Worm (Caenorhabditis elegans) whole organism, L4 larva: ENCODE measurements around the gene ttc-4.

Experiments used
- F26F4.8 ChIP-seq: fragments of 200-800 bp; sonication (Bioruptor generic); conservative IDR thresholded peaks from 2 replicates; pipeline ENCODE4 v1.3.6; 2022; ENCODE audit warnings: missing genetic modification characterization, missing compliant biosample characterization
- F37D6.2 ChIP-seq: sonication (generic microtip); optimal IDR thresholded peaks from 2 replicates; lab custom pipeline; 2016; ENCODE audit warnings: mild to moderate bottlenecking, missing genetic modification characterization, missing compliant biosample characterization
- T26A8.4 ChIP-seq: fragments of 200-800 bp; sonication (Bioruptor generic); IDR thresholded peaks from 2 replicates; pipeline ENCODE4 v1.3.6; 2022; ENCODE audit warnings: missing genetic modification characterization, missing compliant biosample characterization
- Y48G9A.11 ChIP-seq: fragments of 200-800 bp; sonication (Bioruptor generic); IDR thresholded peaks from 2 replicates; pipeline ENCODE4 v1.3.6; 2022; ENCODE audit warnings: missing genetic modification reagents, missing genetic modification characterization, missing compliant biosample characterization
- Y75B8A.6 ChIP-seq: fragments of 200-800 bp; sonication (Bioruptor generic); IDR thresholded peaks from 2 replicates; pipeline ENCODE4 v1.3.6; 2022; ENCODE audit warnings: missing genetic modification reagents, missing genetic modification characterization, missing compliant biosample characterization
- aly-2 ChIP-seq: sonication (generic microtip); optimal IDR thresholded peaks from 2 replicates; lab custom pipeline; 2018; ENCODE audit warnings: missing biosample characterization, missing genetic modification characterization
- ama-1 ChIP-seq: fragments of 150-350 bp; optimal IDR thresholded peaks from 2 replicates; lab custom pipeline; 2014; ENCODE audit warnings: inconsistent platforms, mixed read lengths
- ctbp-1 ChIP-seq: fragments of 200-800 bp; sonication (Bioruptor generic); IDR thresholded peaks from 2 replicates; pipeline ENCODE4 v1.3.6; 2022; ENCODE audit warnings: missing genetic modification reagents, missing genetic modification characterization, missing compliant biosample characterization
- daf-12 ChIP-seq: fragments of 150-350 bp; optimal IDR thresholded peaks from 2 replicates; lab custom pipeline; 2014; ENCODE audit warnings: missing biosample characterization, missing genetic modification reagents, missing genetic modification characterization
- daf-16 ChIP-seq, 3 experiments: sonication (generic microtip); optimal IDR thresholded peaks; 2 replicates each; lab custom pipeline; 2016 to 2017; ENCODE audit warnings: missing genetic modification characterization in 3 of 3, missing genetic modification reagents in 3 of 3, mild to moderate bottlenecking in 2 of 3, missing compliant biosample characterization in 2 of 3, missing biosample characterization in 1 of 3, moderate library complexity in 1 of 3
- daf-19 ChIP-seq: fragments of 200-800 bp; sonication (Bioruptor generic); conservative IDR thresholded peaks from 2 replicates; pipeline ENCODE4 v1.3.6; 2022; ENCODE audit warnings: missing genetic modification characterization, missing compliant biosample characterization
- dmd-6 ChIP-seq: fragments of 200-800 bp; sonication (Bioruptor generic); IDR thresholded peaks from 2 replicates; pipeline ENCODE4 v1.3.6; 2022; ENCODE audit warnings: missing genetic modification reagents, missing genetic modification characterization, missing compliant biosample characterization
- dmd-9 ChIP-seq: fragments of 200-800 bp; sonication (Bioruptor generic); IDR thresholded peaks from 2 replicates; pipeline ENCODE4 v1.3.6; 2022; ENCODE audit warnings: missing genetic modification reagents, missing genetic modification characterization, missing compliant biosample characterization
- dve-1 ChIP-seq: sonication (generic microtip); optimal IDR thresholded peaks from 2 replicates; lab custom pipeline; 2017; ENCODE audit warnings: antibody characterized with exemption, mild to moderate bottlenecking, missing genetic modification characterization, missing compliant biosample characterization; ENCODE audit not compliant: insufficient read depth
- egl-27 ChIP-seq: sonication (generic microtip); optimal IDR thresholded peaks from 3 replicates; lab custom pipeline; 2017; ENCODE audit warnings: missing biosample characterization, missing genetic modification reagents, missing genetic modification characterization
- fkh-10 ChIP-seq: fragments of 150-350 bp; optimal IDR thresholded peaks from 2 replicates; lab custom pipeline; 2014; ENCODE audit warnings: missing biosample characterization, missing genetic modification reagents, missing genetic modification characterization
- hif-1 ChIP-seq, 2 experiments: sonication (generic microtip); optimal IDR thresholded peaks; 2 replicates each; lab custom pipeline; 2016 to 2017; ENCODE audit warnings: missing compliant biosample characterization in 2 of 2, missing genetic modification characterization in 2 of 2, missing genetic modification reagents in 2 of 2, missing genotype in 2 of 2, mild to moderate bottlenecking in 1 of 2
- hlh-11 ChIP-seq: fragments of 200-800 bp; sonication (Bioruptor generic); optimal IDR thresholded peaks from 2 replicates; lab custom pipeline; 2018; ENCODE audit warnings: mild to moderate bottlenecking, missing genetic modification characterization, missing compliant biosample characterization
- hlh-30 ChIP-seq: sonication (generic microtip); optimal IDR thresholded peaks from 2 replicates; lab custom pipeline; 2017; ENCODE audit warnings: antibody characterized with exemption, mild to moderate bottlenecking, missing genetic modification characterization, missing compliant biosample characterization; ENCODE audit not compliant: insufficient read depth
- hmg-1.1 ChIP-seq: fragments of 200-800 bp; sonication (Bioruptor generic); IDR thresholded peaks from 2 replicates; pipeline ENCODE4 v1.3.6; 2022; ENCODE audit warnings: missing genetic modification reagents, missing genetic modification characterization, missing compliant biosample characterization
- jun-1 ChIP-seq: fragments of 150-350 bp; optimal IDR thresholded peaks from 2 replicates; lab custom pipeline; 2014; ENCODE audit warnings: missing biosample characterization, missing genetic modification reagents, missing genetic modification characterization
- lim-7 ChIP-seq: fragments of 200-800 bp; sonication (Bioruptor generic); IDR thresholded peaks from 2 replicates; pipeline ENCODE4 v1.3.6; 2022; ENCODE audit warnings: missing genetic modification characterization, missing compliant biosample characterization
- lin-1 ChIP-seq: fragments of 200-800 bp; sonication (Bioruptor generic); IDR thresholded peaks from 2 replicates; pipeline ENCODE4 v1.3.6; 2022; ENCODE audit warnings: missing genetic modification reagents, missing genetic modification characterization, missing compliant biosample characterization
- lin-29 ChIP-seq: fragments of 200-800 bp; sonication (Bioruptor generic); IDR thresholded peaks from 2 replicates; pipeline ENCODE4 v1.3.6; 2022; ENCODE audit warnings: missing genetic modification reagents, missing genetic modification characterization, missing compliant biosample characterization
- lin-38 ChIP-seq: fragments of 200-800 bp; sonication (Bioruptor generic); IDR thresholded peaks from 2 replicates; pipeline ENCODE4 v1.3.6; 2022; ENCODE audit warnings: missing genetic modification reagents, missing genetic modification characterization, missing compliant biosample characterization
- madf-5 ChIP-seq, 2 experiments: fragments of 200-800 bp; sonication (Bioruptor generic); IDR thresholded peaks; 2 replicates each; pipeline ENCODE4 v1.3.6; 2022; ENCODE audit warnings: missing compliant biosample characterization in 2 of 2, missing genetic modification characterization in 2 of 2
- mdl-1 ChIP-seq, 2 experiments: fragments of 150-350 bp in 1 of 2; sonication (generic microtip) in 1 of 2; optimal IDR thresholded peaks; 2 replicates each; lab custom pipeline; 2014 to 2017; ENCODE audit warnings: missing biosample characterization in 2 of 2, missing genetic modification characterization in 2 of 2
- mdt-29 ChIP-seq: fragments of 200-800 bp; sonication (Bioruptor generic); IDR thresholded peaks from 2 replicates; pipeline ENCODE4 v1.3.6; 2022; ENCODE audit warnings: missing genetic modification reagents, missing genetic modification characterization, missing compliant biosample characterization
- mxl-2 ChIP-seq: fragments of 200-800 bp; sonication (Bioruptor generic); conservative IDR thresholded peaks from 2 replicates; pipeline ENCODE4 v1.3.6; 2022; ENCODE audit warnings: missing genetic modification reagents, missing genetic modification characterization, missing compliant biosample characterization
- nhr-10 ChIP-seq: fragments of 150-350 bp; optimal IDR thresholded peaks from 2 replicates; lab custom pipeline; 2014; ENCODE audit warnings: missing biosample characterization, missing genetic modification characterization
- nhr-28 ChIP-seq: fragments of 150-350 bp; optimal IDR thresholded peaks from 2 replicates; lab custom pipeline; 2014; ENCODE audit warnings: missing biosample characterization, missing genetic modification characterization
- nhr-41 ChIP-seq: fragments of 200-800 bp; sonication (Bioruptor generic); IDR thresholded peaks from 2 replicates; pipeline ENCODE4 v1.3.6; 2022; ENCODE audit warnings: missing genetic modification reagents, missing genetic modification characterization, missing compliant biosample characterization
- nhr-6 ChIP-seq: fragments of 150-350 bp; optimal IDR thresholded peaks from 2 replicates; lab custom pipeline; 2014; ENCODE audit warnings: missing biosample characterization, missing genetic modification characterization
- nhr-77 ChIP-seq: fragments of 150-350 bp; optimal IDR thresholded peaks from 2 replicates; lab custom pipeline; 2014; ENCODE audit warnings: missing biosample characterization, missing genetic modification characterization
- pha-4 ChIP-seq, 2 experiments: fragments of 150-350 bp in 1 of 2; fragments of 200-800 bp in 1 of 2; sonication (Bioruptor generic) in 1 of 2; IDR thresholded peaks in 1 of 2; optimal IDR thresholded peaks in 1 of 2; 2 replicates each; pipeline versions ENCODE4 v1.3.6 to Lab custom; 2014 to 2022; ENCODE audit warnings: missing genetic modification characterization in 2 of 2, missing genetic modification reagents in 2 of 2, missing biosample characterization in 1 of 2, missing compliant biosample characterization in 1 of 2
- php-3 ChIP-seq: fragments of 200-800 bp; sonication (Bioruptor generic); IDR thresholded peaks from 2 replicates; pipeline ENCODE4 v1.3.6; 2022; ENCODE audit warnings: missing genetic modification reagents, missing genetic modification characterization, missing compliant biosample characterization
- pqm-1 ChIP-seq: sonication (generic microtip); optimal IDR thresholded peaks from 2 replicates; lab custom pipeline; 2017; ENCODE audit warnings: missing biosample characterization, missing genetic modification characterization
- saeg-2 ChIP-seq: fragments of 200-800 bp; sonication (Bioruptor generic); IDR thresholded peaks from 2 replicates; pipeline ENCODE4 v1.3.6; 2022; ENCODE audit warnings: missing genetic modification reagents, missing genetic modification characterization, missing compliant biosample characterization
- snpc-1.2 ChIP-seq: fragments of 200-800 bp; sonication (Bioruptor generic); IDR thresholded peaks from 2 replicates; pipeline ENCODE4 v1.3.6; 2022; ENCODE audit warnings: missing genetic modification reagents, missing genetic modification characterization, missing compliant biosample characterization
- spr-1 ChIP-seq: sonication (generic microtip); optimal IDR thresholded peaks from 2 replicates; lab custom pipeline; 2016; ENCODE audit warnings: mild to moderate bottlenecking, missing genetic modification characterization, missing compliant biosample characterization
- tag-97 ChIP-seq: fragments of 200-800 bp; sonication (Bioruptor generic); IDR thresholded peaks from 2 replicates; pipeline ENCODE4 v1.3.6; 2022; ENCODE audit warnings: missing genetic modification characterization, missing compliant biosample characterization
- unc-39 ChIP-seq: sonication (generic microtip); optimal IDR thresholded peaks from 2 replicates; lab custom pipeline; 2017; ENCODE audit warnings: missing biosample characterization, missing genetic modification characterization
- zag-1 ChIP-seq: fragments of 150-350 bp; optimal IDR thresholded peaks from 2 replicates; lab custom pipeline; 2014; ENCODE audit warnings: missing biosample characterization, missing genetic modification characterization
- zip-2 ChIP-seq: fragments of 150-350 bp; optimal IDR thresholded peaks from 2 replicates; lab custom pipeline; 2014; ENCODE audit warnings: missing biosample characterization, missing genetic modification characterization
- ztf-11 ChIP-seq: fragments of 150-350 bp; optimal IDR thresholded peaks from 2 replicates; lab custom pipeline; 2014; ENCODE audit warnings: missing biosample characterization, missing genetic modification characterization
- ztf-7 ChIP-seq: fragments of 150-350 bp; optimal IDR thresholded peaks from 2 replicates; lab custom pipeline; 2014; ENCODE audit warnings: missing biosample characterization, missing genetic modification characterization

The ttc-4 gene

DNA sequence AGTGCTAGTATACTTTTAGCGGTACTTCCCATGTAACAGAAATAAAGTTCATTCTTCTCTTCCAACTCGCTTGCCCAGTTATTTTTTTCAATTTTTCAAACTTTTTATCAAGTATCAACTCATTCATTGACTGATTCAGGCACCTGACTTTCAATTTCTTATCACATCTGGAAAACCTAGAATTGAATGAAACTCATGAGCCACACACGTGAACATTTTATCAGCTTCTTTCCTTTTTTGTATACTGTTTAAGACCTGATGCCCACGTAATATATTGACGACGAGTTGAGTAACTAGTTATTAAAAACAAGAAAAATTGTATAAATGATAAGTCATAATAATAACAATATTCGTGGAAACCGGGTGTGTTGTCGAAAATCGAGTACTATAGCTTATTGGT is 41.0 kb upstream of the ttc-4 start:
- TF ChIP-seq hif-1 (tag; optimal IDR thresholded peaks at IDR 0.05; lab: Kevin White, UChicago) (no peak), Y48G9A.11 (GFP tag; lab: Robert Waterston, UW) (no peak), ztf-7 (tag; lab: Kevin White, UChicago) (no peak), nhr-6 (tag; lab: Kevin White, UChicago) (no peak), aly-2 (tag; lab: Kevin White, UChicago) (no peak), mdl-1 (tag; optimal IDR thresholded peaks at IDR 0.05; lab: Kevin White, UChicago) (peak in 1 of 2 experiments; percentile 23), mxl-2 (peak; percentile 47; the same call in 1 of the 2 replicates), Y75B8A.6 (no peak), nhr-77 (tag; lab: Kevin White, UChicago) (no peak), tag-97 (GFP tag; lab: Robert Waterston, UW) (no peak), saeg-2 (no peak), lin-1 (no peak), egl-27 (no peak), pqm-1 (tag; lab: Kevin White, UChicago) (peak; percentile 52), spr-1 (tag; lab: Kevin White, UChicago) (no peak), dve-1 (tag; lab: Kevin White, UChicago) (peak; percentile 71), nhr-41 (GFP tag; lab: Robert Waterston, UW) (no peak), daf-19 (GFP tag; lab: Robert Waterston, UW) (no peak), hlh-30 (tag; lab: Kevin White, UChicago) (peak; percentile 69), snpc-1.2 (GFP tag; lab: Robert Waterston, UW) (no peak), daf-12 (no peak), hmg-1.1 (GFP tag; lab: Robert Waterston, UW) (no peak), nhr-28 (tag; lab: Kevin White, UChicago) (peak; percentile 44), nhr-10 (no peak), F26F4.8 (GFP tag; lab: Robert Waterston, UW) (no peak), php-3 (GFP tag; lab: Robert Waterston, UW) (no peak), daf-16 (GFP tag; optimal IDR thresholded peaks at IDR 0.05; lab: Kevin White, UChicago) (no peak), daf-16 (tag; optimal IDR thresholded peaks at IDR 0.05; lab: Kevin White, UChicago) (peak; percentile 90), lim-7 (GFP tag; lab: Robert Waterston, UW) (no peak), T26A8.4 (GFP tag; lab: Robert Waterston, UW) (no peak), unc-39 (tag; lab: Kevin White, UChicago) (no peak), hlh-11 (tag; lab: Kevin White, UChicago) (peak; percentile 60), fkh-10 (GFP tag; lab: Kevin White, UChicago) (no peak), dmd-6 (GFP tag; lab: Robert Waterston, UW) (peak; percentile 53), jun-1 (tag; lab: Kevin White, UChicago) (no peak), lin-29 (GFP tag; lab: Robert Waterston, UW) (no peak), ztf-11 (no peak), ama-1 (lab: Kevin White, UChicago) (no peak), ctbp-1 (GFP tag; lab: Robert Waterston, UW) (no peak), F37D6.2 (no peak)

DNA sequence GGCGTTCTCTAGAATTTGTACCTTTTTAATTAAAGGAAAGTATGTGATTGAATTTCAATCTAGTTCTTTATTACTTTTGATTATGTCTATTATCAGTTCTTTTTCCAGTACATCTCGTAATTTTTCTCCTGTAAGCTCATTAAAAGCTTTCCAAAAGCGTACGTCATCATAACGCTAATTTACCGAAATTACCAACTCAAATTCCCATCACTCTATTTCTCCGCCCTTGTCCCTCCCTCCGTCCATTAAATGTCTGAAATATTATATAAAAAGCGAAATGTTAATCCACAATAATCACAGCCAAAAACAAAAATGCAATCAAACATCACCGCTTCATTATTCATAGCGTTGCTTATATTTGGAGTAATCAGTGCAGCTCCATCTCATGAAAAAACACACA is 40.2 kb upstream of the ttc-4 start, which contains the start of gene ins-12:
TSS of gene ins-12 (plus strand) at position 301 of the 400 bp plus-strand sequence.
- TF ChIP-seq nhr-41 (GFP tag; lab: Robert Waterston, UW) (no peak), pha-4 (GFP tag; IDR thresholded peaks at IDR 0.05; lab: Robert Waterston, UW) (no peak), pha-4 (tag; optimal IDR thresholded peaks at IDR 0.05; lab: Kevin White, UChicago) (no peak), mdt-29 (no peak), lin-38 (GFP tag; lab: Robert Waterston, UW) (no peak), dmd-9 (GFP tag; lab: Robert Waterston, UW) (no peak), nhr-10 (no peak), zag-1 (tag; lab: Kevin White, UChicago) (no peak), F26F4.8 (GFP tag; lab: Robert Waterston, UW) (no peak), zip-2 (tag; lab: Kevin White, UChicago) (no peak), madf-5 (GFP tag; IDR thresholded peaks at IDR 0.05; lab: Robert Waterston, UW) (no peak)
- TF ChIP-seq, all 104 proteins: peak for 0
